Fruit fly (Drosophila melanogaster): ENCODE measurements around the gene CG9953.

Gene CG9953

dm6 chr3L:6981823-6982222 is 12.4 kb downstream of the CG9953 start (continued):
- TF ChIP-seq CG10959 (GFP tag; IDR thresholded peaks at IDR 0.05) = peak; percentile 68
- no peak for TF ChIP-seq cas (GFP tag; IDR thresholded peaks at IDR 0.05)
- peak; percentile 2 for TF ChIP-seq ind (GFP tag; optimal IDR thresholded peaks at IDR 0.05)
- TF ChIP-seq CG14014 (GFP tag; IDR thresholded peaks at IDR 0.05) = no peak
- peak; percentile 79 for TF ChIP-seq CG4404 (GFP tag; IDR thresholded peaks at IDR 0.05)
- no peak for TF ChIP-seq Hsf (GFP tag; optimal IDR thresholded peaks at IDR 0.05)
- no peak for TF ChIP-seq HLH4C (GFP tag; IDR thresholded peaks at IDR 0.05; ENCODE audit: partially characterized antibody)
- TF ChIP-seq Tbp (GFP tag; optimal IDR thresholded peaks at IDR 0.05) = no peak
- TF ChIP-seq CG9932 (GFP tag; IDR thresholded peaks at IDR 0.05) = no peak
- TF ChIP-seq CG4617 (GFP tag; optimal IDR thresholded peaks at IDR 0.05; ENCODE audit: borderline replicate concordance) = no peak
- TF ChIP-seq CG1792 (GFP tag; optimal IDR thresholded peaks at IDR 0.05) = no peak
- TF ChIP-seq Opbp (GFP tag; IDR thresholded peaks at IDR 0.05; ENCODE audit: partially characterized antibody) = no peak
- no peak for TF ChIP-seq CG11085 (GFP tag; IDR thresholded peaks at IDR 0.05)
- no peak for TF ChIP-seq z (GFP tag; IDR thresholded peaks at IDR 0.05)
- no peak for TF ChIP-seq Scr (GFP tag; IDR thresholded peaks at IDR 0.05; ENCODE audit: partially characterized antibody)
- no peak for TF ChIP-seq NC2α (GFP tag; optimal IDR thresholded peaks at IDR 0.05)
- TF ChIP-seq yki (optimal IDR thresholded peaks at IDR 0.05) = no peak
- TF ChIP-seq inv (GFP tag; IDR thresholded peaks at IDR 0.05; ENCODE audit: partially characterized antibody) = no peak
- TF ChIP-seq CG7372 (GFP tag; IDR thresholded peaks at IDR 0.05) = no peak
- TF ChIP-seq jumu (GFP tag; optimal IDR thresholded peaks at IDR 0.05) = peak; percentile 20
- no peak for TF ChIP-seq HLHmδ (GFP tag; optimal IDR thresholded peaks at IDR 0.05)
- peak; percentile 31 for TF ChIP-seq fd96Cb (tag; optimal IDR thresholded peaks at IDR 0.05)
- peak; percentile 59 for TF ChIP-seq tio (GFP tag; optimal IDR thresholded peaks at IDR 0.05)
- no peak for TF ChIP-seq CG9797 (GFP tag; optimal IDR thresholded peaks at IDR 0.05)
- TF ChIP-seq CG6654 (GFP tag; optimal IDR thresholded peaks at IDR 0.05) = no peak
- TF ChIP-seq CG7556 (GFP tag; optimal IDR thresholded peaks at IDR 0.05) = peak; percentile 60
- no peak for TF ChIP-seq Dip2 (GFP tag; IDR thresholded peaks at IDR 0.05)
- no peak for TF ChIP-seq C15 (GFP tag; IDR thresholded peaks at IDR 0.05)
- TF ChIP-seq zen2 (GFP tag; IDR thresholded peaks at IDR 0.05; ENCODE audit: partially characterized antibody) = no peak
- no peak for TF ChIP-seq CG34376 (GFP tag; optimal IDR thresholded peaks at IDR 0.05)
- TF ChIP-seq NC2β (GFP tag; optimal IDR thresholded peaks at IDR 0.05) = no peak
- TF ChIP-seq gcm (GFP tag; optimal IDR thresholded peaks at IDR 0.05) = no peak
- no peak for TF ChIP-seq CG7786 (GFP tag; optimal IDR thresholded peaks at IDR 0.05)
- no peak for TF ChIP-seq gcm2 (GFP tag; optimal IDR thresholded peaks at IDR 0.05)
- TF ChIP-seq CG4820 (GFP tag; optimal IDR thresholded peaks at IDR 0.05) = peak; percentile 43
- no peak for TF ChIP-seq CG34224 (GFP tag; IDR thresholded peaks at IDR 0.05; ENCODE audit: partially characterized antibody)
- TF ChIP-seq Dref (GFP tag; IDR thresholded peaks at IDR 0.05) = no peak
- no peak for TF ChIP-seq seq (GFP tag; IDR thresholded peaks at IDR 0.05)
- TF ChIP-seq CG4707 (GFP tag; optimal IDR thresholded peaks at IDR 0.05) = no peak
- no peak for TF ChIP-seq corto (GFP tag; optimal IDR thresholded peaks at IDR 0.05)
- TF ChIP-seq Poxn (GFP tag; IDR thresholded peaks at IDR 0.05) = no peak
- peak in 1 of 2 experiments; percentile 4 for TF ChIP-seq chif (GFP tag; optimal IDR thresholded peaks at IDR 0.05)
- TF ChIP-seq onecut (GFP tag; IDR thresholded peaks at IDR 0.05) = peak; percentile 38; the same call in 1 of the 2 replicates
- no peak for TF ChIP-seq Bgb (GFP tag; IDR thresholded peaks at IDR 0.05; ENCODE audit: partially characterized antibody)
- no peak for TF ChIP-seq Atf3 (GFP tag; optimal IDR thresholded peaks at IDR 0.05)
- TF ChIP-seq zfh2 (GFP tag; optimal IDR thresholded peaks at IDR 0.05) = no peak
- TF ChIP-seq CG13624 (GFP tag; optimal IDR thresholded peaks at IDR 0.05) = no peak
- TF ChIP-seq CG15073 (GFP tag; optimal IDR thresholded peaks at IDR 0.05) = no peak
- TF ChIP-seq Deaf1 (tag; optimal IDR thresholded peaks at IDR 0.05) = no peak
- peak; percentile 23 for TF ChIP-seq CG15269 (tag; optimal IDR thresholded peaks at IDR 0.05)
- no peak for TF ChIP-seq nom (GFP tag; optimal IDR thresholded peaks at IDR 0.05)
- TF ChIP-seq CG13123 (GFP tag; optimal IDR thresholded peaks at IDR 0.05) = no peak
- TF ChIP-seq CG43689 (GFP tag; IDR thresholded peaks at IDR 0.05) = no peak

Measured in whole organism, embryonic.